Worm (Caenorhabditis elegans) whole organism, young adult: ENCODE results near the gene E02C12.19.

ENCODE experiments used
- B0019.2 ChIP-seq: fragments of 200-800 bp; sonication (Bioruptor generic); conservative IDR thresholded peaks from 2 replicates; pipeline ENCODE4 v1.3.6; 2022; ENCODE audit warnings: missing genetic modification reagents, missing genetic modification characterization, missing compliant biosample characterization
- B0035.1 ChIP-seq: sonication (generic microtip); optimal IDR thresholded peaks from 2 replicates; lab custom pipeline; 2016; ENCODE audit warnings: missing genetic modification characterization, mild to moderate bottlenecking, missing compliant biosample characterization, missing genotype, missing genetic modification reagents
- B0261.1 ChIP-seq: sonication (generic microtip); optimal IDR thresholded peaks from 2 replicates; lab custom pipeline; 2016; ENCODE audit warnings: mild to moderate bottlenecking, missing genetic modification characterization, moderate library complexity, missing compliant biosample characterization
- B0336.3 ChIP-seq: fragments of 200-800 bp; sonication (Bioruptor generic); IDR thresholded peaks from 2 replicates; pipeline ENCODE4 v1.3.6; 2022; ENCODE audit warnings: missing genetic modification characterization, missing compliant biosample characterization
- D2030.7 ChIP-seq: fragments of 200-800 bp; sonication (Bioruptor generic); IDR thresholded peaks from 2 replicates; pipeline ENCODE4 v1.3.6; 2022; ENCODE audit warnings: missing genetic modification reagents, missing genetic modification characterization, missing compliant biosample characterization
- F55B11.4 ChIP-seq: sonication (generic microtip); optimal IDR thresholded peaks from 2 replicates; lab custom pipeline; 2016; ENCODE audit warnings: missing compliant biosample characterization, missing genetic modification characterization, borderline replicate concordance; ENCODE audit not compliant: insufficient read depth
- aptf-3 ChIP-seq: fragments of 200-800 bp; sonication (Bioruptor generic); IDR thresholded peaks from 2 replicates; pipeline ENCODE4 v1.3.6; 2022; ENCODE audit warnings: missing genetic modification characterization, missing compliant biosample characterization
- atf-7 ChIP-seq: sonication (generic microtip); optimal IDR thresholded peaks from 2 replicates; lab custom pipeline; 2017; ENCODE audit warnings: mild to moderate bottlenecking, missing genetic modification characterization, missing compliant biosample characterization
- athp-1 ChIP-seq: sonication (generic microtip); optimal IDR thresholded peaks from 2 replicates; lab custom pipeline; 2017; ENCODE audit warnings: mild to moderate bottlenecking, missing genetic modification characterization, missing compliant biosample characterization
- attf-3 ChIP-seq: fragments of 200-800 bp; sonication (Bioruptor generic); conservative IDR thresholded peaks from 2 replicates; pipeline ENCODE4 v1.3.6; 2022; ENCODE audit warnings: missing genetic modification reagents, missing genetic modification characterization, missing compliant biosample characterization
- attf-5 ChIP-seq: fragments of 200-800 bp; sonication (Bioruptor generic); optimal IDR thresholded peaks from 2 replicates; lab custom pipeline; 2018; ENCODE audit warnings: mild to moderate bottlenecking, missing genetic modification characterization, missing compliant biosample characterization
- cebp-1 ChIP-seq, 2 experiments: fragments of 200-800 bp in 1 of 2; sonication (Bioruptor generic) in 1 of 2; sonication (generic microtip) in 1 of 2; IDR thresholded peaks in 1 of 2; optimal IDR thresholded peaks in 1 of 2; 2 replicates each; pipeline versions ENCODE4 v1.3.6 to Lab custom; 2017 to 2022; ENCODE audit warnings: missing compliant biosample characterization in 2 of 2, missing genetic modification characterization in 2 of 2, mild to moderate bottlenecking in 1 of 2, missing genetic modification reagents in 1 of 2, moderate library complexity in 1 of 2
- dpl-1 ChIP-seq: fragments of 150-350 bp; optimal IDR thresholded peaks from 2 replicates; lab custom pipeline; 2014; ENCODE audit warnings: missing biosample characterization, missing genetic modification reagents, missing genetic modification characterization
- egl-44 ChIP-seq: fragments of 200-800 bp; sonication (Bioruptor generic); IDR thresholded peaks from 2 replicates; pipeline ENCODE4 v1.3.6; 2022; ENCODE audit warnings: missing genetic modification reagents, missing genetic modification characterization, missing compliant biosample characterization
- hlh-12 ChIP-seq: sonication (generic microtip); optimal IDR thresholded peaks from 2 replicates; lab custom pipeline; 2016; ENCODE audit warnings: missing genetic modification characterization, missing compliant biosample characterization
- hlh-26 ChIP-seq: fragments of 200-800 bp; sonication (Bioruptor generic); conservative IDR thresholded peaks from 2 replicates; pipeline ENCODE4 v1.3.6; 2022; ENCODE audit warnings: missing genetic modification reagents, missing genetic modification characterization, missing compliant biosample characterization
- hsf-1 ChIP-seq: fragments of 200-800 bp; sonication (Bioruptor generic); IDR thresholded peaks from 2 replicates; pipeline ENCODE4 v1.3.6; 2022; ENCODE audit warnings: missing genetic modification reagents, missing genetic modification characterization, missing compliant biosample characterization
- lag-1 ChIP-seq: fragments of 200-800 bp; sonication (Bioruptor generic); IDR thresholded peaks from 2 replicates; pipeline ENCODE4 v1.3.6; 2022; ENCODE audit warnings: missing genetic modification reagents, missing genetic modification characterization, missing compliant biosample characterization
- let-526 ChIP-seq: fragments of 200-800 bp; sonication (Bioruptor generic); IDR thresholded peaks from 2 replicates; pipeline ENCODE4 v1.3.6; 2022; ENCODE audit warnings: missing genetic modification reagents, missing genetic modification characterization, missing compliant biosample characterization
- let-607 ChIP-seq, 2 experiments: fragments of 200-800 bp in 1 of 2; sonication (Bioruptor generic) in 1 of 2; sonication (generic microtip) in 1 of 2; optimal IDR thresholded peaks; 2 replicates each; lab custom pipeline; 2016 to 2018; ENCODE audit warnings: mild to moderate bottlenecking in 2 of 2, missing compliant biosample characterization in 2 of 2, missing genetic modification characterization in 2 of 2, moderate library complexity in 2 of 2, missing genotype in 1 of 2
- lin-26 ChIP-seq: fragments of 200-800 bp; sonication (Bioruptor generic); IDR thresholded peaks from 2 replicates; pipeline ENCODE4 v1.3.6; 2022; ENCODE audit warnings: missing genetic modification reagents, missing genetic modification characterization, missing compliant biosample characterization
- lin-40 ChIP-seq: sonication (generic microtip); optimal IDR thresholded peaks from 2 replicates; lab custom pipeline; 2016; ENCODE audit warnings: missing genetic modification characterization, mild to moderate bottlenecking, missing compliant biosample characterization, missing genotype, missing genetic modification reagents
- lsl-1 ChIP-seq: fragments of 200-800 bp; sonication (Bioruptor generic); optimal IDR thresholded peaks from 2 replicates; lab custom pipeline; 2018; ENCODE audit warnings: mild to moderate bottlenecking, missing genetic modification characterization, moderate library complexity, missing compliant biosample characterization
- madf-3 ChIP-seq: fragments of 200-800 bp; sonication (Bioruptor generic); IDR thresholded peaks from 2 replicates; pipeline ENCODE4 v1.3.6; 2022; ENCODE audit warnings: missing genetic modification reagents, missing genetic modification characterization, missing compliant biosample characterization
- madf-8 ChIP-seq: fragments of 200-800 bp; sonication (Bioruptor generic); conservative IDR thresholded peaks from 2 replicates; pipeline ENCODE4 v1.3.6; 2022; ENCODE audit warnings: missing genetic modification reagents, missing genetic modification characterization, missing compliant biosample characterization
- mel-28 ChIP-seq: sonication (generic microtip); optimal IDR thresholded peaks from 2 replicates; lab custom pipeline; 2016; ENCODE audit warnings: borderline replicate concordance, mild to moderate bottlenecking, missing genetic modification characterization, missing compliant biosample characterization
- nfya-1 ChIP-seq: sonication (generic microtip); optimal IDR thresholded peaks from 2 replicates; lab custom pipeline; 2017; ENCODE audit warnings: antibody characterized with exemption, missing compliant biosample characterization, missing genetic modification characterization, borderline replicate concordance; ENCODE audit not compliant: insufficient read depth
- nhr-27 ChIP-seq: fragments of 200-800 bp; sonication (Bioruptor generic); optimal IDR thresholded peaks from 2 replicates; lab custom pipeline; 2018; ENCODE audit warnings: mild to moderate bottlenecking, missing genetic modification characterization, moderate library complexity, missing compliant biosample characterization
- nhr-80 ChIP-seq: sonication (generic microtip); optimal IDR thresholded peaks from 2 replicates; lab custom pipeline; 2016; ENCODE audit warnings: missing genetic modification characterization, missing compliant biosample characterization
- pha-4 ChIP-seq: fragments of 150-350 bp; sonication (generic microtip); optimal IDR thresholded peaks from 2 replicates; lab custom pipeline; 2014; ENCODE audit warnings: missing biosample characterization, missing genetic modification reagents, missing genetic modification characterization
- sdz-38 ChIP-seq: sonication (generic microtip); optimal IDR thresholded peaks from 2 replicates; lab custom pipeline; 2016; ENCODE audit warnings: missing genotype, missing genetic modification characterization, missing compliant biosample characterization
- snpc-3.4 ChIP-seq: sonication (generic microtip); optimal IDR thresholded peaks from 2 replicates; lab custom pipeline; 2017; ENCODE audit warnings: missing genetic modification characterization, mild to moderate bottlenecking, missing compliant biosample characterization, antibody characterized with exemption, moderate library complexity, missing genotype, missing genetic modification reagents
- snpc-4 ChIP-seq, 5 experiments: fragments of 150-350 bp in 1 of 5; sonication (generic microtip) in 4 of 5; optimal IDR thresholded peaks; 2 replicates each; lab custom pipeline; 2014 to 2018; ENCODE audit warnings: missing genetic modification characterization in 5 of 5, missing biosample characterization in 3 of 5, antibody characterized with exemption in 2 of 5, mild to moderate bottlenecking in 2 of 5, missing compliant biosample characterization in 2 of 5, missing genotype in 2 of 5, moderate library complexity in 2 of 5, missing genetic modification reagents in 1 of 5
- somi-1 ChIP-seq: fragments of 200-800 bp; sonication (Bioruptor generic); optimal IDR thresholded peaks from 2 replicates; lab custom pipeline; 2018; ENCODE audit warnings: mild to moderate bottlenecking, missing genetic modification characterization, missing compliant biosample characterization
- tbp1 ChIP-seq: fragments of 200-800 bp; sonication (Bioruptor generic); optimal IDR thresholded peaks from 2 replicates; lab custom pipeline; 2018; ENCODE audit warnings: mild to moderate bottlenecking, missing genetic modification characterization, missing compliant biosample characterization
- tbx-9 ChIP-seq: sonication (generic microtip); optimal IDR thresholded peaks from 2 replicates; lab custom pipeline; 2016; ENCODE audit warnings: borderline replicate concordance, missing genetic modification characterization, inconsistent platforms, missing compliant biosample characterization
- tlf-1 ChIP-seq: fragments of 200-800 bp; sonication (Bioruptor generic); optimal IDR thresholded peaks from 2 replicates; lab custom pipeline; 2018; ENCODE audit warnings: mild to moderate bottlenecking, missing genetic modification characterization, missing compliant biosample characterization
- unc-62 ChIP-seq: fragments of 150-350 bp; optimal IDR thresholded peaks from 2 replicates; lab custom pipeline; 2014; ENCODE audit warnings: missing biosample characterization, missing genetic modification reagents, missing genetic modification characterization
- ztf-25 ChIP-seq: fragments of 200-800 bp; sonication (Bioruptor generic); IDR thresholded peaks from 2 replicates; pipeline ENCODE4 v1.3.6; 2022; ENCODE audit warnings: missing genetic modification reagents, missing genetic modification characterization, missing compliant biosample characterization

E02C12.19 gene

ce11 chrV:9338452-9338851, 37.9 kb downstream of the E02C12.19 start (continued):
- TF ChIP-seq hlh-26 (GFP tag; lab: Robert Waterston, UW) (no peak), sdz-38 (tag; lab: Kevin White, UChicago) (no peak), ztf-25 (GFP tag; lab: Robert Waterston, UW) (no peak), pha-4 (tag; lab: Kevin White, UChicago) (no peak), lin-40 (tag; lab: Kevin White, UChicago) (peak; percentile 24), F55B11.4 (tag; lab: Kevin White, UChicago) (no peak), B0336.3 (0 out of 2 replicates have a peak, but pooled peaks have one; percentile 41), madf-3 (GFP tag; lab: Robert Waterston, UW) (0 out of 2 replicates have a peak, but pooled peaks have one; percentile 7), tbx-9 (tag; lab: Kevin White, UChicago) (no peak), tbp1 (GFP tag; lab: Kevin White, UChicago) (peak; percentile 3), tlf-1 (GFP tag; lab: Kevin White, UChicago) (peak; percentile 57), somi-1 (GFP tag; lab: Kevin White, UChicago) (no peak), cebp-1 (GFP tag; IDR thresholded peaks at IDR 0.05; lab: Robert Waterston, UW) (0 out of 2 replicates have a peak, but pooled peaks have one; percentile 22), cebp-1 (tag; optimal IDR thresholded peaks at IDR 0.05; lab: Kevin White, UChicago) (peak; percentile 58), let-526 (GFP tag; lab: Robert Waterston, UW) (0 out of 2 replicates have a peak, but pooled peaks have one; percentile 49)
- TF ChIP-seq, all 124 proteins: peak for 29

- TF ChIP-seq snpc-3.4 (tag; lab: Kevin White, UChicago) (no peak), attf-5 (GFP tag; lab: Kevin White, UChicago) (no peak), cebp-1 (GFP tag; IDR thresholded peaks at IDR 0.05; lab: Robert Waterston, UW) (no peak), cebp-1 (tag; optimal IDR thresholded peaks at IDR 0.05; lab: Kevin White, UChicago) (peak; percentile 1), lin-26 (GFP tag; lab: Robert Waterston, UW) (no peak)
Observed at ce11 chrV:9336462-9336861, 39.9 kb downstream of the E02C12.19 start, which contains the start of gene coq-6. Gene coq-6, plus strand, starts transcription at chrV:9336762.

- peak; percentile 76 for TF ChIP-seq attf-3 (GFP tag; lab: Robert Waterston, UW)
- no peak for TF ChIP-seq nhr-27 (tag; lab: Kevin White, UChicago)
- TF ChIP-seq hsf-1 (GFP tag; lab: Robert Waterston, UW) = no peak
- TF ChIP-seq hlh-12 (tag; lab: Kevin White, UChicago) = no peak
- TF ChIP-seq somi-1 (GFP tag; lab: Kevin White, UChicago) = no peak
- no peak for TF ChIP-seq mel-28 (tag; lab: Kevin White, UChicago)
- peak; percentile 72 for TF ChIP-seq nhr-80 (tag; lab: Kevin White, UChicago)
- TF ChIP-seq dpl-1 (GFP tag; lab: Kevin White, UChicago) = no peak
- no peak for TF ChIP-seq B0261.1 (tag; lab: Kevin White, UChicago)
- TF ChIP-seq unc-62 = peak; percentile 75
- TF ChIP-seq hlh-26 (GFP tag; lab: Robert Waterston, UW) = no peak
- TF ChIP-seq egl-44 = peak; percentile 30; the same call in 1 of the 2 replicates
- no peak for TF ChIP-seq aptf-3 (GFP tag; lab: Robert Waterston, UW)
- no peak for TF ChIP-seq let-607 (tag; optimal IDR thresholded peaks at IDR 0.05; lab: Kevin White, UChicago)
- TF ChIP-seq D2030.7 (GFP tag; lab: Robert Waterston, UW) = no peak
- no peak for TF ChIP-seq lsl-1
- no peak for TF ChIP-seq athp-1 (tag; lab: Kevin White, UChicago)
- no peak for TF ChIP-seq B0019.2 (GFP tag; lab: Robert Waterston, UW)
- TF ChIP-seq lin-26 (GFP tag; lab: Robert Waterston, UW) = no peak
- no peak for TF ChIP-seq madf-8
- no peak for TF ChIP-seq lag-1 (GFP tag; lab: Robert Waterston, UW)
- TF ChIP-seq snpc-4 (GFP tag; optimal IDR thresholded peaks at IDR 0.05; lab: Kevin White, UChicago) = no peak
- TF ChIP-seq snpc-4 (tag; optimal IDR thresholded peaks at IDR 0.05; lab: Kevin White, UChicago) = peak in 1 of 4 experiments; percentile 33
- no peak for TF ChIP-seq B0035.1 (tag; lab: Kevin White, UChicago)
- no peak for TF ChIP-seq nfya-1 (tag; lab: Kevin White, UChicago)
- peak; percentile 4 for TF ChIP-seq atf-7 (tag; lab: Kevin White, UChicago)
Observed at ce11 chrV:9334216-9334615, 42.1 kb downstream of the E02C12.19 start, which contains the start of gene ucp-4. Gene ucp-4, plus strand, starts transcription at chrV:9334298.
